Fruit fly (Drosophila melanogaster): ENCODE data around the gene CG31524.

The CG31524 gene

DNA sequence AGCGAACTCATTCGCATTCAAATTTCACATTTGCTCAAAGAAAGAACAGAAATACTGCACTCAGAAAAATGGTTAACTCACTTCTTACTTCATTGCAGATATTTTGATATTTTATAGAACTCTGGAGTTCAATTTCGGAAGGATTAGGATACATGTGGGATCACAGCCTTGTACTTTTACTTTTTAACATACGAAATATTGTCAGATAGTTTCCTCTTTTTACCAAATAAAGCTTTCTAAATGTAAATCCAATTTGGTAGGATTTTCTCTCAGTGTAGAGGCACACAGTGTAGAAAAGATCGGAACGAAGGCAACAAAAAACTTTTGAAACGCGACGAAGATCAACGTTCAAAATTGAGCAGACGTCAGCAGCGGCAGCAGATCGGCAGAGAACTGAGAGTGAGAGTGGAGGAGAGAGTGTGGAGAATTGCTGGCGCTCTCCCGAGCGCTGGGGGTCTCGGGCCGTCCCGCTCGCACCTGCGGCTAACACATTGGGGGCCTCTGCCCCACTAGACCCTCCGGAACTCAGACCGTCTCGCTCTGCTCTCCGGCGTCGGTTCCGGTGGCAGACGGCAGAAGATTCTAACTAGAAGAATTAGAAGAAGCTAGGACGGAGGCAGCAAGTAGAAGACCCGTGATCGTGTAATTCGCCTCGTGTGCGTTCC, 18.0 kb upstream of the CG31524 start, which contains the start of gene tmod (continued):
- no peak for TF ChIP-seq slbo (GFP tag; IDR thresholded peaks at IDR 0.05)
- TF ChIP-seq Stat92E (GFP tag; optimal IDR thresholded peaks at IDR 0.05): no peak
- TF ChIP-seq Vsx1 (GFP tag; optimal IDR thresholded peaks at IDR 0.05): no peak
- no peak for TF ChIP-seq ham (GFP tag; IDR thresholded peaks at IDR 0.05)
- TF ChIP-seq Deaf1 (tag; optimal IDR thresholded peaks at IDR 0.05): peak; percentile 42
- TF ChIP-seq dimm (GFP tag; IDR thresholded peaks at IDR 0.05): peak; percentile 13; the same call in 1 of the 2 replicates
- no peak for TF ChIP-seq gt (GFP tag; IDR thresholded peaks at IDR 0.05)
- no peak for TF ChIP-seq vnd (GFP tag; IDR thresholded peaks at IDR 0.05; ENCODE audit: partially characterized antibody)
- no peak for TF ChIP-seq CG4617 (GFP tag; optimal IDR thresholded peaks at IDR 0.05; ENCODE audit: borderline replicate concordance)
- TF ChIP-seq Sry-δ (GFP tag; optimal IDR thresholded peaks at IDR 0.05): peak; percentile 1
- peak; percentile 45 for TF ChIP-seq gsb-n (tag; optimal IDR thresholded peaks at IDR 0.05)
- peak; percentile 61 for TF ChIP-seq Drgx (GFP tag; IDR thresholded peaks at IDR 0.05)
- no peak for TF ChIP-seq unc-4 (GFP tag; IDR thresholded peaks at IDR 0.05; ENCODE audit: partially characterized antibody)
- TF ChIP-seq CG14014 (GFP tag; IDR thresholded peaks at IDR 0.05): 0 out of 2 replicates have a peak, but pooled peaks have one; percentile 5
- TF ChIP-seq gro (GFP tag; optimal IDR thresholded peaks at IDR 0.05): no peak
- no peak for TF ChIP-seq Lpt (GFP tag; optimal IDR thresholded peaks at IDR 0.05)
- TF ChIP-seq crc (GFP tag; optimal IDR thresholded peaks at IDR 0.05): no peak
- TF ChIP-seq CG14710 (tag; optimal IDR thresholded peaks at IDR 0.05): peak; percentile 60
- TF ChIP-seq Hr78 (GFP tag; optimal IDR thresholded peaks at IDR 0.05): no peak
- TF ChIP-seq CG18599 (GFP tag; optimal IDR thresholded peaks at IDR 0.05): no peak
- TF ChIP-seq yki (optimal IDR thresholded peaks at IDR 0.05): no peak
- no peak for TF ChIP-seq CG15479 (GFP tag; optimal IDR thresholded peaks at IDR 0.05)
- TF ChIP-seq h (optimal IDR thresholded peaks at IDR 0.05): no peak
- TF ChIP-seq bbx (GFP tag; IDR thresholded peaks at IDR 0.05; ENCODE audit: partially characterized antibody): peak; percentile 35; the same call in 1 of the 2 replicates
- peak; percentile 57 for TF ChIP-seq Sox102F (GFP tag; optimal IDR thresholded peaks at IDR 0.05)
- no peak for TF ChIP-seq C15 (GFP tag; IDR thresholded peaks at IDR 0.05)
- TF ChIP-seq CG2199 (GFP tag; IDR thresholded peaks at IDR 0.05): no peak
- peak; percentile 64 for TF ChIP-seq unpg (GFP tag; optimal IDR thresholded peaks at IDR 0.05)
- TF ChIP-seq CG16863 (GFP tag; optimal IDR thresholded peaks at IDR 0.05): no peak
- peak; percentile 28 for TF ChIP-seq CG12769 (tag; optimal IDR thresholded peaks at IDR 0.05)
- no peak for TF ChIP-seq gce (GFP tag; IDR thresholded peaks at IDR 0.05)
- no peak for TF ChIP-seq cg (GFP tag; optimal IDR thresholded peaks at IDR 0.05)
- TF ChIP-seq CG17912 (GFP tag; optimal IDR thresholded peaks at IDR 0.05): no peak
- TF ChIP-seq Oaz (GFP tag; IDR thresholded peaks at IDR 0.05): no peak
- TF ChIP-seq zfh2 (GFP tag; optimal IDR thresholded peaks at IDR 0.05): no peak
- TF ChIP-seq Blimp-1 (GFP tag; optimal IDR thresholded peaks at IDR 0.05): peak; percentile 74
- peak; percentile 32; the same call in 1 of the 2 replicates for TF ChIP-seq vvl (GFP tag; IDR thresholded peaks at IDR 0.05)
- TF ChIP-seq amos (GFP tag; IDR thresholded peaks at IDR 0.05; ENCODE audit: partially characterized antibody): no peak
- no peak for TF ChIP-seq CG13123 (GFP tag; optimal IDR thresholded peaks at IDR 0.05)
- TF ChIP-seq CrebB (tag; optimal IDR thresholded peaks at IDR 0.05): no peak
- no peak for TF ChIP-seq CG4328 (GFP tag; optimal IDR thresholded peaks at IDR 0.05)
- TF ChIP-seq ap (GFP tag; IDR thresholded peaks at IDR 0.05): no peak
- peak; percentile 40 for TF ChIP-seq CG34376 (GFP tag; optimal IDR thresholded peaks at IDR 0.05)
- TF ChIP-seq dati (GFP tag; IDR thresholded peaks at IDR 0.05): no peak; the same call in 1 of the 2 replicates
- peak; percentile 41 for TF ChIP-seq CG10209 (GFP tag; optimal IDR thresholded peaks at IDR 0.05)
- peak; percentile 34 for TF ChIP-seq tio (GFP tag; optimal IDR thresholded peaks at IDR 0.05)
- TF ChIP-seq sqz (GFP tag; optimal IDR thresholded peaks at IDR 0.05): no peak
- TF ChIP-seq exex (tag; optimal IDR thresholded peaks at IDR 0.05): no peak
- no peak for TF ChIP-seq Dref (GFP tag; IDR thresholded peaks at IDR 0.05)
- TF ChIP-seq Awh (GFP tag; IDR thresholded peaks at IDR 0.05): no peak

Data from whole organism, embryonic.